Fruit fly (Drosophila melanogaster) whole organism, embryonic: Measurements from ENCODE around the gene CG4133.

Source experiments
- BtbVII ChIP-seq: fragments of 200-800 bp; sonication (Bioruptor generic); optimal IDR thresholded peaks from 3 replicates; lab custom pipeline; 2017; ENCODE audit warnings: missing biosample characterization, mild to moderate bottlenecking, missing genetic modification characterization
- CG10321 ChIP-seq: fragments of 200-800 bp; sonication (Bioruptor generic); IDR thresholded peaks from 2 replicates; pipeline ENCODE4 v1.3.6; 2022; ENCODE audit warnings: missing biosample characterization, missing genetic modification characterization
- CG1233 ChIP-seq: fragments of 200-800 bp; sonication (Bioruptor generic); optimal IDR thresholded peaks from 4 replicates; lab custom pipeline; 2018; ENCODE audit warnings: missing biosample characterization, mild to moderate bottlenecking, missing genetic modification characterization
- CG12769 ChIP-seq: fragments of 200-800 bp; sonication (Bioruptor generic); optimal IDR thresholded peaks from 2 replicates; lab custom pipeline; 2019; ENCODE audit warnings: missing biosample characterization, mild to moderate bottlenecking, missing genetic modification characterization, moderate library complexity
- CG13123 ChIP-seq: fragments of 200-800 bp; sonication (Bioruptor generic); optimal IDR thresholded peaks from 2 replicates; lab custom pipeline; 2016; ENCODE audit warnings: missing biosample characterization, missing genetic modification characterization
- CG13624 ChIP-seq: fragments of 200-800 bp; sonication (Bioruptor generic); optimal IDR thresholded peaks from 2 replicates; lab custom pipeline; 2016; ENCODE audit warnings: missing biosample characterization, missing genetic modification characterization
- CG14014 ChIP-seq: fragments of 200-800 bp; sonication (Bioruptor generic); IDR thresholded peaks from 2 replicates; pipeline ENCODE4 v1.3.6; 2022; ENCODE audit warnings: missing biosample characterization, missing genetic modification characterization
- CG17568 ChIP-seq: fragments of 200-800 bp; sonication (Bioruptor generic); optimal IDR thresholded peaks from 2 replicates; lab custom pipeline; 2018; ENCODE audit warnings: missing biosample characterization, mild to moderate bottlenecking, missing genetic modification characterization, moderate library complexity
- CG17829 ChIP-seq: fragments of 200-800 bp; optimal IDR thresholded peaks from 2 replicates; lab custom pipeline; 2019; ENCODE audit warnings: missing biosample characterization, mild to moderate bottlenecking, missing genetic modification characterization, moderate library complexity
- CG30020 ChIP-seq: fragments of 200-800 bp; optimal IDR thresholded peaks from 2 replicates; lab custom pipeline; 2019; ENCODE audit warnings: missing biosample characterization, mild to moderate bottlenecking, missing genetic modification characterization, moderate library complexity
- CG31441 ChIP-seq: fragments of 200-800 bp; sonication (Bioruptor generic); IDR thresholded peaks from 2 replicates; pipeline ENCODE4 v1.3.6; 2022; ENCODE audit warnings: missing biosample characterization, missing genetic modification characterization
- CG34224 ChIP-seq: fragments of 200-800 bp; sonication (Bioruptor generic); IDR thresholded peaks from 3 replicates; pipeline ENCODE4 v1.3.6; 2022; ENCODE audit warnings: missing biosample characterization, missing genetic modification characterization; ENCODE audit not compliant: partially characterized antibody
- CG7745 ChIP-seq: fragments of 200-800 bp; sonication (Bioruptor generic); optimal IDR thresholded peaks from 2 replicates; lab custom pipeline; 2018; ENCODE audit warnings: missing biosample characterization, mild to moderate bottlenecking, missing genetic modification characterization, moderate library complexity
- CG7786 ChIP-seq: fragments of 200-800 bp; sonication (Bioruptor generic); optimal IDR thresholded peaks from 2 replicates; lab custom pipeline; 2016; ENCODE audit warnings: missing biosample characterization, missing genetic modification characterization
- CG7987 ChIP-seq: fragments of 200-800 bp; sonication (Bioruptor generic); optimal IDR thresholded peaks from 2 replicates; lab custom pipeline; 2018; ENCODE audit warnings: missing biosample characterization, mild to moderate bottlenecking, missing genetic modification characterization, moderate library complexity
- CG9727 ChIP-seq: fragments of 200-800 bp; sonication (Bioruptor generic); optimal IDR thresholded peaks from 3 replicates; lab custom pipeline; 2017; ENCODE audit warnings: missing biosample characterization, mild to moderate bottlenecking, missing genetic modification characterization
- CrebB ChIP-seq: fragments of 200-800 bp; sonication (Bioruptor generic); optimal IDR thresholded peaks from 3 replicates; lab custom pipeline; 2018; ENCODE audit warnings: missing biosample characterization, mild to moderate bottlenecking, missing genetic modification characterization
- Dp ChIP-seq: fragments of 200-800 bp; sonication (Bioruptor generic); optimal IDR thresholded peaks from 2 replicates; lab custom pipeline; 2018; ENCODE audit warnings: missing biosample characterization, mild to moderate bottlenecking, missing genetic modification characterization, moderate library complexity
- Drgx ChIP-seq: fragments of 200-800 bp; sonication (Bioruptor generic); IDR thresholded peaks from 2 replicates; pipeline ENCODE4 v1.3.6; 2022; ENCODE audit warnings: missing biosample characterization, missing genetic modification characterization
- E2f2 ChIP-seq: fragments of 200-800 bp; sonication (Bioruptor generic); IDR thresholded peaks from 2 replicates; pipeline ENCODE4 v1.3.6; 2022; ENCODE audit warnings: missing biosample characterization, missing genetic modification characterization
- H15 ChIP-seq: fragments of 200-800 bp; sonication (Bioruptor generic); IDR thresholded peaks from 3 replicates; pipeline ENCODE4 v1.3.6; 2022; ENCODE audit warnings: missing biosample characterization, missing genetic modification characterization
- HHEX ChIP-seq: fragments of 200-800 bp; sonication (Bioruptor generic); optimal IDR thresholded peaks from 3 replicates; lab custom pipeline; 2017; ENCODE audit warnings: missing biosample characterization, mild to moderate bottlenecking, missing genetic modification characterization, missing genetic modification reagents
- Hand ChIP-seq: fragments of 200-800 bp; sonication (Bioruptor generic); optimal IDR thresholded peaks from 2 replicates; lab custom pipeline; 2017; ENCODE audit warnings: mild to moderate bottlenecking, missing biosample characterization, missing genetic modification reagents, missing genetic modification characterization
- Mrtf ChIP-seq: fragments of 200-800 bp; sonication (Bioruptor generic); IDR thresholded peaks from 3 replicates; pipeline ENCODE4 v1.3.6; 2022; ENCODE audit warnings: missing biosample characterization, missing genetic modification characterization
- NC2β ChIP-seq: fragments of 200-800 bp; sonication (Bioruptor generic); optimal IDR thresholded peaks from 2 replicates; lab custom pipeline; 2016; ENCODE audit warnings: missing biosample characterization, missing genetic modification characterization
- Pdp1 ChIP-seq, 2 experiments: fragments of 200-800 bp; sonication (Bioruptor generic); optimal IDR thresholded peaks; 3 replicates each; lab custom pipeline; 2016; ENCODE audit warnings: missing biosample characterization in 2 of 2, missing genetic modification characterization in 2 of 2, mild to moderate bottlenecking in 1 of 2, moderate library complexity in 1 of 2
- Poxn ChIP-seq: fragments of 200-800 bp; sonication (Bioruptor generic); IDR thresholded peaks from 2 replicates; pipeline ENCODE4 v1.3.6; 2022; ENCODE audit warnings: missing biosample characterization, missing genetic modification characterization
- Side ChIP-seq: fragments of 200-800 bp; sonication (Bioruptor generic); optimal IDR thresholded peaks from 2 replicates; lab custom pipeline; 2016; ENCODE audit warnings: missing biosample characterization, missing genetic modification characterization
- Sry-β ChIP-seq: fragments of 200-800 bp; sonication (Bioruptor generic); optimal IDR thresholded peaks from 2 replicates; lab custom pipeline; 2018; ENCODE audit warnings: missing biosample characterization, mild to moderate bottlenecking, missing genetic modification characterization, moderate library complexity
- bsh ChIP-seq, 2 experiments: fragments of 200-800 bp; sonication (Bioruptor generic); optimal IDR thresholded peaks; 2 replicates each; lab custom pipeline; 2017 to 2018; ENCODE audit warnings: mild to moderate bottlenecking in 2 of 2, missing biosample characterization in 2 of 2, missing genetic modification characterization in 2 of 2, moderate library complexity in 1 of 2
- cato ChIP-seq: fragments of 200-800 bp; sonication (Bioruptor generic); optimal IDR thresholded peaks from 2 replicates; lab custom pipeline; 2016; ENCODE audit warnings: missing biosample characterization, missing genetic modification characterization, borderline replicate concordance
- croc ChIP-seq: fragments of 200-800 bp; sonication (Bioruptor generic); conservative IDR thresholded peaks from 3 replicates; pipeline ENCODE4 v1.3.6; 2022; ENCODE audit warnings: missing biosample characterization, missing genetic modification characterization
- crol ChIP-seq: fragments of 200-800 bp; sonication (Bioruptor generic); IDR thresholded peaks from 2 replicates; pipeline ENCODE4 v1.3.6; 2022; ENCODE audit warnings: missing biosample characterization, missing genetic modification characterization
- da ChIP-seq: fragments of 200-800 bp; sonication (Bioruptor generic); optimal IDR thresholded peaks from 2 replicates; lab custom pipeline; 2016; ENCODE audit warnings: missing biosample characterization, missing genetic modification characterization
- en ChIP-seq: fragments of 200-800 bp; sonication (Bioruptor generic); optimal IDR thresholded peaks from 2 replicates; lab custom pipeline; 2016; ENCODE audit warnings: missing biosample characterization, missing genetic modification characterization
- ftz-f1 ChIP-seq: fragments of 200-800 bp; sonication (Bioruptor generic); optimal IDR thresholded peaks from 2 replicates; lab custom pipeline; 2016; ENCODE audit warnings: missing biosample characterization, missing genetic modification characterization
- gfzf ChIP-seq: fragments of 200-800 bp; sonication (Bioruptor generic); optimal IDR thresholded peaks from 2 replicates; lab custom pipeline; 2016; ENCODE audit warnings: missing biosample characterization, mild to moderate bottlenecking, missing genetic modification characterization, moderate library complexity
- gsb ChIP-seq: fragments of 200-800 bp; sonication (Bioruptor generic); IDR thresholded peaks from 2 replicates; pipeline ENCODE4 v1.3.6; 2022; ENCODE audit warnings: missing biosample characterization, missing genetic modification characterization
- jing ChIP-seq: fragments of 200-800 bp; sonication (Bioruptor generic); optimal IDR thresholded peaks from 2 replicates; lab custom pipeline; 2018; ENCODE audit warnings: missing biosample characterization, mild to moderate bottlenecking, missing genetic modification characterization
- klu ChIP-seq: fragments of 200-800 bp; sonication (Bioruptor generic); IDR thresholded peaks from 2 replicates; pipeline ENCODE4 v1.3.6; 2022; ENCODE audit warnings: missing biosample characterization, missing genetic modification characterization
- nau ChIP-seq: fragments of 200-800 bp; sonication (Bioruptor generic); optimal IDR thresholded peaks from 3 replicates; lab custom pipeline; 2017; ENCODE audit warnings: missing biosample characterization, mild to moderate bottlenecking, missing genetic modification characterization, missing genetic modification reagents
- nerfin-1 ChIP-seq: fragments of 200-800 bp; sonication (Bioruptor generic); optimal IDR thresholded peaks from 3 replicates; lab custom pipeline; 2019; ENCODE audit warnings: missing biosample characterization, mild to moderate bottlenecking, missing genetic modification characterization, moderate library complexity
- oc ChIP-seq: fragments of 200-800 bp; sonication (Bioruptor generic); optimal IDR thresholded peaks from 2 replicates; lab custom pipeline; 2018; ENCODE audit warnings: missing biosample characterization, mild to moderate bottlenecking, missing genetic modification characterization, moderate library complexity
- row ChIP-seq: fragments of 200-800 bp; sonication (Bioruptor generic); IDR thresholded peaks from 3 replicates; pipeline ENCODE4 v1.3.6; 2022; ENCODE audit warnings: missing biosample characterization, missing genetic modification characterization
- salm ChIP-seq: fragments of 200-800 bp; sonication (Bioruptor generic); optimal IDR thresholded peaks from 2 replicates; lab custom pipeline; 2018; ENCODE audit warnings: missing biosample characterization, mild to moderate bottlenecking, missing genetic modification characterization
- slou ChIP-seq: fragments of 200-800 bp; sonication (Bioruptor generic); optimal IDR thresholded peaks from 3 replicates; lab custom pipeline; 2016; ENCODE audit warnings: missing biosample characterization, missing genetic modification characterization
- so ChIP-seq: fragments of 200-800 bp; sonication (Bioruptor generic); IDR thresholded peaks from 3 replicates; pipeline ENCODE4 v1.3.6; 2022; ENCODE audit warnings: missing biosample characterization, missing genetic modification characterization
- vnd ChIP-seq: fragments of 200-800 bp; sonication (Bioruptor generic); IDR thresholded peaks from 3 replicates; pipeline ENCODE4 v1.3.6; 2022; ENCODE audit warnings: missing biosample characterization, missing genetic modification characterization; ENCODE audit not compliant: partially characterized antibody
- zf30C ChIP-seq: fragments of 200-800 bp; sonication (Bioruptor generic); optimal IDR thresholded peaks from 3 replicates; lab custom pipeline; 2018; ENCODE audit warnings: missing biosample characterization, mild to moderate bottlenecking, missing genetic modification characterization

The CG4133 gene

dm6 chr2L:470336-470934 lies 15.1 kb downstream of the CG4133 start (continued):
- TF ChIP-seq CG10321 = peak; percentile 18; the same call in 1 of the 2 replicates
- TF ChIP-seq row = peak; percentile 95
- no peak; the same call in 1 of the 2 replicates for TF ChIP-seq Poxn (GFP tag; lab: Robert Waterston, UW)
- TF ChIP-seq Side (GFP tag; lab: Kevin White, UChicago) = peak; percentile 79
- no peak for TF ChIP-seq ftz-f1 (GFP tag; lab: Kevin White, UChicago)
- TF ChIP-seq Drgx (GFP tag; lab: Robert Waterston, UW) = peak; percentile 62
- peak; percentile 69 for TF ChIP-seq Hand (GFP tag; lab: Kevin White, UChicago)
- TF ChIP-seq Mrtf (GFP tag; lab: Robert Waterston, UW) = peak; percentile 44; the same call in 1 of the 3 replicates
- peak; percentile 58 for TF ChIP-seq CG1233 (GFP tag; lab: Kevin White, UChicago)
- no peak for TF ChIP-seq Sry-β
- TF ChIP-seq Pdp1 (GFP tag; optimal IDR thresholded peaks at IDR 0.05; lab: Kevin White, UChicago) = peak; percentile 80 to 88
- TF ChIP-seq CG17829 (tag; lab: Kevin White, UChicago) = peak; percentile 50
- TF ChIP-seq bsh (GFP tag; optimal IDR thresholded peaks at IDR 0.05; lab: Kevin White, UChicago) = peak; percentile 54 to 66
- TF ChIP-seq oc (tag; lab: Kevin White, UChicago) = peak; percentile 21
- peak; percentile 67; the same call in 2 of the 3 replicates for TF ChIP-seq so (GFP tag; lab: Robert Waterston, UW)
- TF ChIP-seq Dp (GFP tag; lab: Kevin White, UChicago) = no peak
- peak; percentile 27 for TF ChIP-seq nerfin-1 (tag; lab: Kevin White, UChicago)
- 0 out of 3 replicates have a peak, but pooled peaks have one; percentile 35 for TF ChIP-seq CG34224 (GFP tag; lab: Robert Waterston, UW)
- TF ChIP-seq CG13123 (GFP tag; lab: Kevin White, UChicago) = peak; percentile 62
- TF ChIP-seq crol (GFP tag; lab: Robert Waterston, UW) = peak; percentile 94
- TF ChIP-seq zf30C (GFP tag; lab: Kevin White, UChicago) = no peak
- TF ChIP-seq HHEX (GFP tag; lab: Kevin White, UChicago) = peak; percentile 73
- peak; percentile 14 for TF ChIP-seq BtbVII (GFP tag; lab: Kevin White, UChicago)
- peak; percentile 68 for TF ChIP-seq en (GFP tag; lab: Kevin White, UChicago)
- peak; percentile 62 for TF ChIP-seq NC2β (GFP tag; lab: Kevin White, UChicago)
- TF ChIP-seq klu (GFP tag; lab: Robert Waterston, UW) = 0 out of 2 replicates have a peak, but pooled peaks have one; percentile 41
- TF ChIP-seq gsb = no peak
- TF ChIP-seq CG17568 (GFP tag; lab: Kevin White, UChicago) = peak; percentile 72
- TF ChIP-seq CG9727 = peak; percentile 51
- TF ChIP-seq slou = peak; percentile 73
- no peak for TF ChIP-seq CrebB (tag; lab: Kevin White, UChicago)
- TF ChIP-seq CG12769 = no peak
- no peak for TF ChIP-seq CG7745 (tag; lab: Kevin White, UChicago)
- peak; percentile 63; the same call in 1 of the 2 replicates for TF ChIP-seq CG14014 (GFP tag; lab: Robert Waterston, UW)
- TF ChIP-seq CG7987 (GFP tag; lab: Kevin White, UChicago) = peak; percentile 35
- peak; percentile 39; the same call in 2 of the 3 replicates for TF ChIP-seq croc (GFP tag; lab: Robert Waterston, UW)
- TF ChIP-seq cato (GFP tag; lab: Kevin White, UChicago) = peak; percentile 43
- no peak for TF ChIP-seq vnd
- peak; percentile 66 for TF ChIP-seq da (GFP tag; lab: Kevin White, UChicago)
- peak; percentile 46 for TF ChIP-seq jing (GFP tag; lab: Kevin White, UChicago)
- peak; percentile 66 for TF ChIP-seq nau (GFP tag; lab: Kevin White, UChicago)
- TF ChIP-seq CG13624 (GFP tag; lab: Kevin White, UChicago) = peak; percentile 83
- peak; percentile 40 for TF ChIP-seq E2f2 (GFP tag; lab: Robert Waterston, UW)
- no peak for TF ChIP-seq CG30020 (tag; lab: Kevin White, UChicago)
- TF ChIP-seq gfzf (GFP tag; lab: Kevin White, UChicago) = no peak
- TF ChIP-seq CG31441 (GFP tag; lab: Robert Waterston, UW) = peak; percentile 45
- TF ChIP-seq salm (tag; lab: Kevin White, UChicago) = peak; percentile 57
- TF ChIP-seq H15 (GFP tag; lab: Robert Waterston, UW) = peak; percentile 74
- peak; percentile 91 for TF ChIP-seq CG7786 (GFP tag; lab: Kevin White, UChicago)
